Fruit fly (Drosophila melanogaster): ENCODE measurements around the gene Ctu2.
A peak's percentile ranks its signal among the peaks of the same experiment; 100 is the strongest.

DNA sequence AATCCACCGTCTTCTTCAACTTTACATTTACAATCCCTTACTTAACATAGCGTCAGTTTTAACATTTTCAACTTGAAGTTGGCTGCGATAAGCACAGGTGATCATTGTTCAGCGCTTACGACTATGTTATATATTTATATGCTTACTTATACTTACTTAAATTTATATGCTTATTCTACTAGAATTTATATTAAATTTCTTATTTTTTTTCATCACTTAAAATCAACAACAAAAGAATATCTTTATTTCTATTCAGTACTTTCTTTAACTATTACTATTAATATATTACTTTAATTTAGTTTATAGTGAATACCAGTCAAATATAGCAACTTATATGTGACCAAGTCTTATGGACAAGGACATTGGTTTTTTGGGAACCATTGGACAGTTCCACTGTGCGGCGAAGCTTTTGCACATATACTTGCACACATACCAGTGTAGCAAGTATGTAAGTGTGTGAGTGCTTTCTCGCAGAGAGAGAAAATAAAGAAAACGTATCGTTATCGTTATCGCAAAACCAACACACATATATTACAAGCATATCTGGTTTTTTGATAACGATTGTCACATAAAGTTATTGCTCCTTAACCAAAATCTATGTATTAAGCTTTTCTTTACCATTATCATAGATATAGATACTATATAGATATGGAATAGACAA is 24.2 kb upstream of the Ctu2 start, which contains the start of gene Hasp:
- peak; percentile 8 for TF ChIP-seq CG14711 (tag; optimal IDR thresholded peaks at IDR 0.05)
- no peak for TF ChIP-seq pad (GFP tag; optimal IDR thresholded peaks at IDR 0.05)
- TF ChIP-seq kay (GFP tag; ENCODE audit: borderline replicate concordance): no peak
- TF ChIP-seq tj (GFP tag; optimal IDR thresholded peaks at IDR 0.05): no peak
- TF ChIP-seq ovo (GFP tag; optimal IDR thresholded peaks at IDR 0.05): no peak
- TF ChIP-seq toe (GFP tag; optimal IDR thresholded peaks at IDR 0.05): no peak
- TF ChIP-seq Clk (GFP tag; optimal IDR thresholded peaks at IDR 0.05): no peak
- no peak for TF ChIP-seq Crg-1 (GFP tag; optimal IDR thresholded peaks at IDR 0.05)
- no peak for TF ChIP-seq cnc (optimal IDR thresholded peaks at IDR 0.05)
- no peak for TF ChIP-seq Hr96 (GFP tag; optimal IDR thresholded peaks at IDR 0.05)

All from whole organism, adult.